Worm (Caenorhabditis elegans) whole organism, young adult: ENCODE results near the gene Y37A1A.2.

Experiments used
- B0261.1 ChIP-seq: sonication (generic microtip); optimal IDR thresholded peaks from 2 replicates; lab custom pipeline; 2016; ENCODE audit warnings: mild to moderate bottlenecking, missing genetic modification characterization, moderate library complexity, missing compliant biosample characterization
- B0336.3 ChIP-seq: fragments of 200-800 bp; sonication (Bioruptor generic); IDR thresholded peaks from 2 replicates; pipeline ENCODE4 v1.3.6; 2022; ENCODE audit warnings: missing genetic modification characterization, missing compliant biosample characterization
- C06A6.2 ChIP-seq: fragments of 200-800 bp; sonication (Bioruptor generic); conservative IDR thresholded peaks from 2 replicates; pipeline ENCODE4 v1.3.6; 2022; ENCODE audit warnings: missing genetic modification characterization, missing compliant biosample characterization
- F23B12.7 ChIP-seq: sonication (generic microtip); optimal IDR thresholded peaks from 2 replicates; lab custom pipeline; 2017; ENCODE audit warnings: missing genetic modification characterization, mild to moderate bottlenecking, missing compliant biosample characterization, antibody characterized with exemption, moderate library complexity; ENCODE audit not compliant: insufficient read depth
- F33H1.4 ChIP-seq: fragments of 200-800 bp; sonication (Bioruptor generic); IDR thresholded peaks from 2 replicates; pipeline ENCODE4 v1.3.6; 2022; ENCODE audit warnings: missing genetic modification reagents, missing genetic modification characterization, missing compliant biosample characterization
- F52B5.7 ChIP-seq: sonication (generic microtip); optimal IDR thresholded peaks from 2 replicates; lab custom pipeline; 2016; ENCODE audit warnings: mild to moderate bottlenecking, missing genetic modification characterization, missing compliant biosample characterization
- K12H6.12 ChIP-seq: fragments of 200-800 bp; sonication (Bioruptor generic); optimal IDR thresholded peaks from 2 replicates; lab custom pipeline; 2018; ENCODE audit warnings: mild to moderate bottlenecking, missing genetic modification characterization, missing compliant biosample characterization
- T26A5.8 ChIP-seq: sonication (generic microtip); optimal IDR thresholded peaks from 2 replicates; lab custom pipeline; 2016; ENCODE audit warnings: missing genetic modification characterization, missing compliant biosample characterization
- Y53G8AR.9 ChIP-seq: fragments of 200-800 bp; sonication (Bioruptor generic); conservative IDR thresholded peaks from 2 replicates; pipeline ENCODE4 v1.3.6; 2022; ENCODE audit warnings: missing genetic modification reagents, missing genetic modification characterization, missing compliant biosample characterization
- Y56A3A.18 ChIP-seq: fragments of 200-800 bp; sonication (Bioruptor generic); IDR thresholded peaks from 2 replicates; pipeline ENCODE4 v1.3.6; 2022; ENCODE audit warnings: missing genetic modification reagents, missing genetic modification characterization, missing compliant biosample characterization
- Y79H2A.3 ChIP-seq: fragments of 200-800 bp; sonication (Bioruptor generic); conservative IDR thresholded peaks from 2 replicates; pipeline ENCODE4 v1.3.6; 2022; ENCODE audit warnings: missing genetic modification reagents, missing genetic modification characterization, missing compliant biosample characterization
- Y95B8A.8 ChIP-seq: fragments of 200-800 bp; sonication (Bioruptor generic); IDR thresholded peaks from 2 replicates; pipeline ENCODE4 v1.3.6; 2022; ENCODE audit warnings: missing genetic modification reagents, missing genetic modification characterization, missing compliant biosample characterization
- ZK185.1 ChIP-seq: sonication (generic microtip); optimal IDR thresholded peaks from 2 replicates; lab custom pipeline; 2016; ENCODE audit warnings: mild to moderate bottlenecking, missing genetic modification characterization, missing compliant biosample characterization; ENCODE audit not compliant: poor library complexity, severe bottlenecking
- attf-3 ChIP-seq: fragments of 200-800 bp; sonication (Bioruptor generic); conservative IDR thresholded peaks from 2 replicates; pipeline ENCODE4 v1.3.6; 2022; ENCODE audit warnings: missing genetic modification reagents, missing genetic modification characterization, missing compliant biosample characterization
- bed-1 ChIP-seq: fragments of 200-800 bp; sonication (Bioruptor generic); IDR thresholded peaks from 2 replicates; pipeline ENCODE4 v1.3.6; 2022; ENCODE audit warnings: missing genetic modification reagents, missing genetic modification characterization, missing compliant biosample characterization
- bed-2 ChIP-seq: fragments of 200-800 bp; sonication (Bioruptor generic); IDR thresholded peaks from 2 replicates; pipeline ENCODE4 v1.3.6; 2022; ENCODE audit warnings: missing genetic modification reagents, missing genetic modification characterization, missing compliant biosample characterization
- cebp-2 ChIP-seq: fragments of 200-800 bp; sonication (Bioruptor generic); IDR thresholded peaks from 2 replicates; pipeline ENCODE4 v1.3.6; 2022; ENCODE audit warnings: missing genetic modification characterization, missing compliant biosample characterization
- ceh-27 ChIP-seq: fragments of 200-800 bp; sonication (Bioruptor generic); optimal IDR thresholded peaks from 2 replicates; lab custom pipeline; 2018; ENCODE audit warnings: mild to moderate bottlenecking, missing genetic modification characterization, moderate library complexity, missing compliant biosample characterization
- ceh-58 ChIP-seq: fragments of 200-800 bp; sonication (Bioruptor generic); IDR thresholded peaks from 2 replicates; pipeline ENCODE4 v1.3.6; 2022; ENCODE audit warnings: missing genetic modification characterization, missing compliant biosample characterization
- dox-1 ChIP-seq: fragments of 200-800 bp; sonication (Bioruptor generic); IDR thresholded peaks from 2 replicates; pipeline ENCODE4 v1.3.6; 2022; ENCODE audit warnings: missing genetic modification reagents, missing genetic modification characterization, missing compliant biosample characterization
- dpl-1 ChIP-seq: fragments of 150-350 bp; optimal IDR thresholded peaks from 2 replicates; lab custom pipeline; 2014; ENCODE audit warnings: missing biosample characterization, missing genetic modification reagents, missing genetic modification characterization
- ets-4 ChIP-seq: fragments of 200-800 bp; sonication (Bioruptor generic); optimal IDR thresholded peaks from 2 replicates; lab custom pipeline; 2018; ENCODE audit warnings: mild to moderate bottlenecking, missing genetic modification characterization, missing compliant biosample characterization
- gei-17 ChIP-seq: fragments of 200-800 bp; sonication (Bioruptor generic); optimal IDR thresholded peaks from 2 replicates; lab custom pipeline; 2018; ENCODE audit warnings: mild to moderate bottlenecking, missing genetic modification characterization, missing compliant biosample characterization
- him-1 ChIP-seq: sonication (generic microtip); optimal IDR thresholded peaks from 2 replicates; lab custom pipeline; 2016; ENCODE audit warnings: missing genotype, missing genetic modification reagents, missing genetic modification characterization, missing compliant biosample characterization
- hlh-26 ChIP-seq: fragments of 200-800 bp; sonication (Bioruptor generic); conservative IDR thresholded peaks from 2 replicates; pipeline ENCODE4 v1.3.6; 2022; ENCODE audit warnings: missing genetic modification reagents, missing genetic modification characterization, missing compliant biosample characterization
- hmg-20 ChIP-seq: fragments of 200-800 bp; sonication (Bioruptor generic); IDR thresholded peaks from 2 replicates; pipeline ENCODE4 v1.3.6; 2022; ENCODE audit warnings: missing genetic modification reagents, missing genetic modification characterization, missing compliant biosample characterization
- hsf-1 ChIP-seq: fragments of 200-800 bp; sonication (Bioruptor generic); IDR thresholded peaks from 2 replicates; pipeline ENCODE4 v1.3.6; 2022; ENCODE audit warnings: missing genetic modification reagents, missing genetic modification characterization, missing compliant biosample characterization
- let-607 ChIP-seq, 2 experiments: fragments of 200-800 bp in 1 of 2; sonication (Bioruptor generic) in 1 of 2; sonication (generic microtip) in 1 of 2; optimal IDR thresholded peaks; 2 replicates each; lab custom pipeline; 2016 to 2018; ENCODE audit warnings: mild to moderate bottlenecking in 2 of 2, missing compliant biosample characterization in 2 of 2, missing genetic modification characterization in 2 of 2, moderate library complexity in 2 of 2, missing genotype in 1 of 2
- lin-26 ChIP-seq: fragments of 200-800 bp; sonication (Bioruptor generic); IDR thresholded peaks from 2 replicates; pipeline ENCODE4 v1.3.6; 2022; ENCODE audit warnings: missing genetic modification reagents, missing genetic modification characterization, missing compliant biosample characterization
- lin-35 ChIP-seq, 3 experiments: fragments of 150-350 bp in 2 of 3; sonication (generic microtip) in 1 of 3; optimal IDR thresholded peaks; 2 replicates each; lab custom pipeline; 2014 to 2018; ENCODE audit warnings: missing biosample characterization in 3 of 3, missing genetic modification characterization in 3 of 3, missing genetic modification reagents in 3 of 3
- madf-3 ChIP-seq: fragments of 200-800 bp; sonication (Bioruptor generic); IDR thresholded peaks from 2 replicates; pipeline ENCODE4 v1.3.6; 2022; ENCODE audit warnings: missing genetic modification reagents, missing genetic modification characterization, missing compliant biosample characterization
- nfyb-1 ChIP-seq: fragments of 200-800 bp; sonication (Bioruptor generic); IDR thresholded peaks from 2 replicates; pipeline ENCODE4 v1.3.6; 2022; ENCODE audit warnings: missing genetic modification reagents, missing genetic modification characterization, missing compliant biosample characterization
- nhr-120 ChIP-seq: fragments of 200-800 bp; sonication (Bioruptor generic); IDR thresholded peaks from 2 replicates; pipeline ENCODE4 v1.3.6; 2022; ENCODE audit warnings: missing genetic modification characterization, missing compliant biosample characterization
- rcor-1 ChIP-seq: fragments of 200-800 bp; sonication (Bioruptor generic); IDR thresholded peaks from 2 replicates; pipeline ENCODE4 v1.3.6; 2022; ENCODE audit warnings: missing genetic modification reagents, missing genetic modification characterization, missing compliant biosample characterization
- rpc-1 ChIP-seq, 2 experiments: fragments of 150-350 bp in 1 of 2; sonication (generic microtip) in 1 of 2; optimal IDR thresholded peaks; 2 replicates each; lab custom pipeline; 2014 to 2018; ENCODE audit warnings: missing biosample characterization in 1 of 2, missing genetic modification characterization in 1 of 2, missing genetic modification reagents in 1 of 2, missing genotype in 1 of 2
- snpc-1.1 ChIP-seq: sonication (generic microtip); optimal IDR thresholded peaks from 2 replicates; lab custom pipeline; 2017; ENCODE audit warnings: missing genetic modification characterization, mild to moderate bottlenecking, missing compliant biosample characterization, antibody characterized with exemption, moderate library complexity, missing genotype, missing genetic modification reagents; ENCODE audit not compliant: insufficient read depth
- snpc-1.3 ChIP-seq: sonication (generic microtip); optimal IDR thresholded peaks from 2 replicates; lab custom pipeline; 2017; ENCODE audit warnings: missing genetic modification characterization, mild to moderate bottlenecking, missing compliant biosample characterization, antibody characterized with exemption, moderate library complexity, missing genotype, missing genetic modification reagents; ENCODE audit not compliant: insufficient read depth
- snpc-4 ChIP-seq, 5 experiments: fragments of 150-350 bp in 1 of 5; sonication (generic microtip) in 4 of 5; optimal IDR thresholded peaks; 2 replicates each; lab custom pipeline; 2014 to 2018; ENCODE audit warnings: missing genetic modification characterization in 5 of 5, missing biosample characterization in 3 of 5, antibody characterized with exemption in 2 of 5, mild to moderate bottlenecking in 2 of 5, missing compliant biosample characterization in 2 of 5, missing genotype in 2 of 5, moderate library complexity in 2 of 5, missing genetic modification reagents in 1 of 5
- tbp1 ChIP-seq: fragments of 200-800 bp; sonication (Bioruptor generic); optimal IDR thresholded peaks from 2 replicates; lab custom pipeline; 2018; ENCODE audit warnings: mild to moderate bottlenecking, missing genetic modification characterization, missing compliant biosample characterization
- tlf-1 ChIP-seq: fragments of 200-800 bp; sonication (Bioruptor generic); optimal IDR thresholded peaks from 2 replicates; lab custom pipeline; 2018; ENCODE audit warnings: mild to moderate bottlenecking, missing genetic modification characterization, missing compliant biosample characterization
- unc-62 ChIP-seq: fragments of 150-350 bp; optimal IDR thresholded peaks from 2 replicates; lab custom pipeline; 2014; ENCODE audit warnings: missing biosample characterization, missing genetic modification reagents, missing genetic modification characterization
- zim-3 ChIP-seq: sonication (generic microtip); optimal IDR thresholded peaks from 2 replicates; lab custom pipeline; 2017; ENCODE audit warnings: mild to moderate bottlenecking, missing genetic modification characterization, moderate library complexity, missing compliant biosample characterization
- ztf-26 ChIP-seq: sonication (generic microtip); optimal IDR thresholded peaks from 2 replicates; lab custom pipeline; 2017; ENCODE audit warnings: missing genetic modification characterization, missing compliant biosample characterization
- ztf-3 ChIP-seq: fragments of 200-800 bp; sonication (Bioruptor generic); optimal IDR thresholded peaks from 2 replicates; lab custom pipeline; 2018; ENCODE audit warnings: mild to moderate bottlenecking, missing genetic modification characterization, missing compliant biosample characterization

Y37A1A.2 gene

ce11 chrIV:13882573-13882972 is 30.3 kb downstream of the Y37A1A.2 start, which contains the start of gene thoc-7 (continued):
- TF ChIP-seq lin-26 (GFP tag; lab: Robert Waterston, UW) (0 out of 2 replicates have a peak, but pooled peaks have one; percentile 57), ztf-3 (GFP tag; lab: Kevin White, UChicago) (no peak), F33H1.4 (GFP tag; lab: Robert Waterston, UW) (peak; percentile 60; the same call in 1 of the 2 replicates), dox-1 (peak; percentile 32; the same call in 1 of the 2 replicates), tlf-1 (peak; percentile 56), K12H6.12 (tag; lab: Kevin White, UChicago) (peak; percentile 4), B0336.3 (GFP tag; lab: Robert Waterston, UW) (peak; percentile 91), him-1 (no peak), let-607 (tag; optimal IDR thresholded peaks at IDR 0.05; lab: Kevin White, UChicago) (no peak), snpc-1.3 (tag; lab: Kevin White, UChicago) (peak; percentile 41), ceh-58 (GFP tag; lab: Robert Waterston, UW) (peak; percentile 89; the same call in 1 of the 2 replicates), ets-4 (GFP tag; lab: Kevin White, UChicago) (no peak), snpc-1.1 (tag; lab: Kevin White, UChicago) (no peak), ztf-26 (no peak), bed-1 (GFP tag; lab: Robert Waterston, UW) (no peak), bed-2 (GFP tag; lab: Robert Waterston, UW) (0 out of 2 replicates have a peak, but pooled peaks have one; percentile 21), T26A5.8 (tag; lab: Kevin White, UChicago) (no peak), F52B5.7 (tag; lab: Kevin White, UChicago) (peak; percentile 15)

- TF ChIP-seq tbp1 = peak; percentile 77
- no peak for TF ChIP-seq nhr-120
- peak; percentile 88 for TF ChIP-seq ZK185.1
- peak; percentile 93 for TF ChIP-seq snpc-4 (GFP tag; optimal IDR thresholded peaks at IDR 0.05; lab: Kevin White, UChicago)
- peak; percentile 69 to 96 (median 94) for TF ChIP-seq snpc-4 (tag; optimal IDR thresholded peaks at IDR 0.05; lab: Kevin White, UChicago)
- TF ChIP-seq gei-17 (GFP tag; lab: Kevin White, UChicago) = peak; percentile 19
- 0 out of 2 replicates have a peak, but pooled peaks have one; percentile 39 for TF ChIP-seq Y95B8A.8 (GFP tag; lab: Robert Waterston, UW)
- peak; percentile 52; the same call in 1 of the 2 replicates for TF ChIP-seq Y56A3A.18 (GFP tag; lab: Robert Waterston, UW)
- TF ChIP-seq nfyb-1 (GFP tag; lab: Robert Waterston, UW) = peak; percentile 89
- no peak for TF ChIP-seq zim-3
- peak; percentile 26 to 40 for TF ChIP-seq let-607 (tag; optimal IDR thresholded peaks at IDR 0.05; lab: Kevin White, UChicago)
- TF ChIP-seq rcor-1 (GFP tag; lab: Robert Waterston, UW) = peak; percentile 62
- TF ChIP-seq F23B12.7 (tag; lab: Kevin White, UChicago) = peak; percentile 77
- TF ChIP-seq tlf-1 = peak; percentile 74
- TF ChIP-seq dpl-1 (GFP tag; lab: Kevin White, UChicago) = peak; percentile 39
- TF ChIP-seq rpc-1 (optimal IDR thresholded peaks at IDR 0.05; lab: Kevin White, UChicago) = no peak
- TF ChIP-seq rpc-1 (tag; optimal IDR thresholded peaks at IDR 0.05; lab: Kevin White, UChicago) = no peak
- peak; percentile 99 for TF ChIP-seq F33H1.4 (GFP tag; lab: Robert Waterston, UW)
- no peak for TF ChIP-seq unc-62 (GFP tag; lab: Kevin White, UChicago)
- TF ChIP-seq hlh-26 (GFP tag; lab: Robert Waterston, UW) = no peak
- no peak for TF ChIP-seq B0261.1 (tag; lab: Kevin White, UChicago)
- TF ChIP-seq hmg-20 (GFP tag; lab: Robert Waterston, UW) = peak; percentile 70; the same call in 1 of the 2 replicates
- TF ChIP-seq attf-3 (GFP tag; lab: Robert Waterston, UW) = peak; percentile 64
- TF ChIP-seq Y53G8AR.9 (GFP tag; lab: Robert Waterston, UW) = peak; percentile 85
- TF ChIP-seq cebp-2 = 0 out of 2 replicates have a peak, but pooled peaks have one; percentile 56
- peak; percentile 79; the same call in 1 of the 2 replicates for TF ChIP-seq madf-3 (GFP tag; lab: Robert Waterston, UW)
- no peak for TF ChIP-seq Y79H2A.3 (GFP tag; lab: Robert Waterston, UW)
- no peak for TF ChIP-seq C06A6.2 (GFP tag; lab: Robert Waterston, UW)
- peak; percentile 62 for TF ChIP-seq ceh-27
- peak; percentile 72 for TF ChIP-seq hsf-1 (GFP tag; lab: Robert Waterston, UW)
- TF ChIP-seq lin-35 (GFP tag; optimal IDR thresholded peaks at IDR 0.05; lab: Kevin White, UChicago) = peak in 2 of 3 experiments; percentile 37 to 69
Observed at ce11 chrIV:13881754-13882275, 31.0 kb downstream of the Y37A1A.2 start, which contains the start of gene rpl-29. rpl-29 (plus strand) TSS chrIV:13882225.
